Fruit fly (Drosophila melanogaster) whole organism, embryonic: Measurements from ENCODE around the gene Cep290.

Experiments used
- Atf3 ChIP-seq: fragments of 200-800 bp; sonication (Bioruptor generic); optimal IDR thresholded peaks from 3 replicates; lab custom pipeline; 2016; ENCODE audit warnings: missing biosample characterization, missing genetic modification characterization
- CG10209 ChIP-seq: fragments of 200-800 bp; sonication (Bioruptor generic); optimal IDR thresholded peaks from 3 replicates; lab custom pipeline; 2017; ENCODE audit warnings: missing biosample characterization, mild to moderate bottlenecking, missing genetic modification characterization, missing genetic modification reagents
- CG10274 ChIP-seq: fragments of 200-800 bp; sonication (Bioruptor generic); optimal IDR thresholded peaks from 3 replicates; lab custom pipeline; 2017; ENCODE audit warnings: missing biosample characterization, mild to moderate bottlenecking, missing genetic modification characterization
- CG11398 ChIP-seq: fragments of 200-800 bp; sonication (Bioruptor generic); optimal IDR thresholded peaks from 2 replicates; lab custom pipeline; 2016; ENCODE audit warnings: missing biosample characterization, missing genetic modification characterization
- CG11696 ChIP-seq: fragments of 200-800 bp; sonication (Bioruptor generic); IDR thresholded peaks from 2 replicates; pipeline ENCODE4 v1.3.6; 2022; ENCODE audit warnings: missing biosample characterization, missing genetic modification characterization
- CG12155 ChIP-seq: fragments of 200-800 bp; sonication (Bioruptor generic); optimal IDR thresholded peaks from 3 replicates; lab custom pipeline; 2016; ENCODE audit warnings: missing biosample characterization, missing genetic modification characterization
- CG13775 ChIP-seq: fragments of 200-800 bp; sonication (Bioruptor generic); optimal IDR thresholded peaks from 3 replicates; lab custom pipeline; 2017; ENCODE audit warnings: missing biosample characterization, mild to moderate bottlenecking, missing genetic modification characterization
- CG14860 ChIP-seq: fragments of 200-800 bp; sonication (Bioruptor generic); IDR thresholded peaks from 3 replicates; pipeline ENCODE4 v1.3.6; 2022; ENCODE audit warnings: missing biosample characterization, missing genetic modification characterization; ENCODE audit not compliant: partially characterized antibody
- CG15269 ChIP-seq: fragments of 200-800 bp; sonication (Bioruptor generic); optimal IDR thresholded peaks from 2 replicates; lab custom pipeline; 2018; ENCODE audit warnings: missing biosample characterization, mild to moderate bottlenecking, missing genetic modification characterization, moderate library complexity
- CG16779 ChIP-seq: fragments of 200-800 bp; sonication (Bioruptor generic); IDR thresholded peaks from 2 replicates; pipeline ENCODE4 v1.3.6; 2022; ENCODE audit warnings: missing biosample characterization, missing genetic modification characterization
- CG17612 ChIP-seq: fragments of 200-800 bp; sonication (Bioruptor generic); IDR thresholded peaks from 2 replicates; pipeline ENCODE4 v1.3.6; 2022; ENCODE audit warnings: missing biosample characterization, missing genetic modification characterization
- CG18599 ChIP-seq: fragments of 200-800 bp; sonication (Bioruptor generic); optimal IDR thresholded peaks from 3 replicates; lab custom pipeline; 2017; ENCODE audit warnings: missing biosample characterization, missing genetic modification characterization, mild to moderate bottlenecking, moderate library complexity, missing genetic modification reagents
- CG2678 ChIP-seq: fragments of 200-800 bp; sonication (Bioruptor generic); optimal IDR thresholded peaks from 3 replicates; lab custom pipeline; 2019; ENCODE audit warnings: missing biosample characterization, mild to moderate bottlenecking, missing genetic modification characterization, moderate library complexity
- CG2875 ChIP-seq: fragments of 200-800 bp; sonication (Bioruptor generic); optimal IDR thresholded peaks from 2 replicates; lab custom pipeline; 2017; ENCODE audit warnings: missing biosample characterization, mild to moderate bottlenecking, missing genetic modification characterization, missing genetic modification reagents
- CG30020 ChIP-seq: fragments of 200-800 bp; optimal IDR thresholded peaks from 2 replicates; lab custom pipeline; 2019; ENCODE audit warnings: missing biosample characterization, mild to moderate bottlenecking, missing genetic modification characterization, moderate library complexity
- CG30431 ChIP-seq: fragments of 200-800 bp; sonication (Bioruptor generic); optimal IDR thresholded peaks from 2 replicates; lab custom pipeline; 2017; ENCODE audit warnings: missing biosample characterization, missing genetic modification characterization
- CG32767 ChIP-seq: fragments of 200-800 bp; sonication (Bioruptor generic); IDR thresholded peaks from 2 replicates; pipeline ENCODE4 v1.3.6; 2022; ENCODE audit warnings: missing biosample characterization, missing genetic modification characterization
- CG34376 ChIP-seq: fragments of 200-800 bp; sonication (Bioruptor generic); optimal IDR thresholded peaks from 2 replicates; lab custom pipeline; 2018; ENCODE audit warnings: missing biosample characterization, mild to moderate bottlenecking, missing genetic modification characterization
- CG6272 ChIP-seq: fragments of 200-800 bp; sonication (Bioruptor generic); IDR thresholded peaks from 2 replicates; pipeline ENCODE4 v1.3.6; 2022; ENCODE audit warnings: missing biosample characterization, missing genetic modification characterization
- CG7928 ChIP-seq: fragments of 200-800 bp; sonication (Bioruptor generic); optimal IDR thresholded peaks from 2 replicates; lab custom pipeline; 2017; ENCODE audit warnings: missing biosample characterization, mild to moderate bottlenecking, missing genetic modification characterization
- CG7963 ChIP-seq: fragments of 200-800 bp; sonication (Bioruptor generic); IDR thresholded peaks from 3 replicates; pipeline ENCODE4 v1.3.6; 2022; ENCODE audit warnings: missing biosample characterization, missing genetic modification characterization; ENCODE audit not compliant: partially characterized antibody
- CrebB ChIP-seq: fragments of 200-800 bp; sonication (Bioruptor generic); optimal IDR thresholded peaks from 3 replicates; lab custom pipeline; 2018; ENCODE audit warnings: missing biosample characterization, mild to moderate bottlenecking, missing genetic modification characterization
- Dip3 ChIP-seq: fragments of 200-800 bp; sonication (Bioruptor generic); optimal IDR thresholded peaks from 3 replicates; lab custom pipeline; 2016; ENCODE audit warnings: missing biosample characterization, missing genetic modification characterization
- Drgx ChIP-seq: fragments of 200-800 bp; sonication (Bioruptor generic); IDR thresholded peaks from 2 replicates; pipeline ENCODE4 v1.3.6; 2022; ENCODE audit warnings: missing biosample characterization, missing genetic modification characterization
- Fer2 ChIP-seq: fragments of 200-800 bp; sonication (Bioruptor generic); optimal IDR thresholded peaks from 2 replicates; lab custom pipeline; 2018; ENCODE audit warnings: missing biosample characterization, mild to moderate bottlenecking, missing genetic modification characterization, moderate library complexity
- HmgZ ChIP-seq: fragments of 200-800 bp; sonication (Bioruptor generic); optimal IDR thresholded peaks from 2 replicates; lab custom pipeline; 2018; ENCODE audit warnings: missing biosample characterization, mild to moderate bottlenecking, missing genetic modification characterization
- MBD-R2 ChIP-seq: fragments of 200-800 bp; sonication (Bioruptor generic); IDR thresholded peaks from 2 replicates; pipeline ENCODE4 v1.3.6; 2022; ENCODE audit warnings: missing biosample characterization, missing genetic modification characterization
- Mad ChIP-seq: fragments of 200-800 bp; sonication (Bioruptor generic); optimal IDR thresholded peaks from 2 replicates; lab custom pipeline; 2016; ENCODE audit warnings: missing biosample characterization, missing genetic modification characterization
- Max ChIP-seq: fragments of 200-800 bp; sonication (Bioruptor generic); optimal IDR thresholded peaks from 2 replicates; lab custom pipeline; 2016; ENCODE audit warnings: missing biosample characterization, mild to moderate bottlenecking, missing genetic modification characterization
- Meics ChIP-seq: fragments of 200-800 bp; sonication (Bioruptor generic); optimal IDR thresholded peaks from 2 replicates; lab custom pipeline; 2017; ENCODE audit warnings: missing biosample characterization, mild to moderate bottlenecking, missing genetic modification characterization
- Sox100B ChIP-seq: fragments of 200-800 bp; sonication (Bioruptor generic); optimal IDR thresholded peaks from 3 replicates; lab custom pipeline; 2018; ENCODE audit warnings: missing biosample characterization, mild to moderate bottlenecking, missing genetic modification characterization
- Xrp1 ChIP-seq: fragments of 200-800 bp; sonication (Bioruptor generic); IDR thresholded peaks from 2 replicates; pipeline ENCODE4 v1.3.6; 2022; ENCODE audit warnings: missing biosample characterization, missing genetic modification characterization
- bab2 ChIP-seq: fragments of 200-800 bp; sonication (Bioruptor generic); optimal IDR thresholded peaks from 2 replicates; lab custom pipeline; 2016; ENCODE audit warnings: missing biosample characterization, missing genetic modification characterization
- br ChIP-seq: fragments of >200 bp; optimal IDR thresholded peaks from 2 replicates; lab custom pipeline; 2017
- cad ChIP-seq: fragments of >200 bp; optimal IDR thresholded peaks from 2 replicates; lab custom pipeline; 2017; ENCODE audit warnings: missing biosample characterization, missing genetic modification characterization
- dysf ChIP-seq: fragments of 200-800 bp; sonication (Bioruptor generic); IDR thresholded peaks from 3 replicates; pipeline ENCODE4 v1.3.6; 2022; ENCODE audit warnings: missing biosample characterization, missing genetic modification characterization
- eyg ChIP-seq: fragments of 200-800 bp; sonication (Bioruptor generic); optimal IDR thresholded peaks from 3 replicates; lab custom pipeline; 2016; ENCODE audit warnings: missing biosample characterization, missing genetic modification characterization
- fd96Cb ChIP-seq: fragments of 200-800 bp; sonication (Bioruptor generic); optimal IDR thresholded peaks from 2 replicates; lab custom pipeline; 2018; ENCODE audit warnings: missing biosample characterization, mild to moderate bottlenecking, missing genetic modification characterization, moderate library complexity
- insv ChIP-seq, 2 experiments: fragments of 200-800 bp; sonication (Bioruptor generic); optimal IDR thresholded peaks; 3 replicates each; lab custom pipeline; 2016 to 2018; ENCODE audit warnings: missing biosample characterization in 2 of 2, missing genetic modification characterization in 2 of 2
- peb ChIP-seq: fragments of 200-800 bp; sonication (Bioruptor generic); IDR thresholded peaks from 2 replicates; pipeline ENCODE4 v1.3.6; 2022; ENCODE audit warnings: missing biosample characterization, missing genetic modification characterization
- psq ChIP-seq: fragments of 200-800 bp; sonication (Bioruptor generic); optimal IDR thresholded peaks from 2 replicates; lab custom pipeline; 2017; ENCODE audit warnings: missing biosample characterization, missing genetic modification characterization
- pzg ChIP-seq: fragments of 200-800 bp; sonication (Bioruptor generic); optimal IDR thresholded peaks from 3 replicates; lab custom pipeline; 2018; ENCODE audit warnings: missing biosample characterization, mild to moderate bottlenecking, missing genetic modification characterization, moderate library complexity
- schlank ChIP-seq: fragments of 200-800 bp; sonication (Bioruptor generic); optimal IDR thresholded peaks from 2 replicates; lab custom pipeline; 2018; ENCODE audit warnings: missing biosample characterization, mild to moderate bottlenecking, missing genetic modification characterization
- slou ChIP-seq: fragments of 200-800 bp; sonication (Bioruptor generic); optimal IDR thresholded peaks from 3 replicates; lab custom pipeline; 2016; ENCODE audit warnings: missing biosample characterization, missing genetic modification characterization
- sob ChIP-seq: fragments of 200-800 bp; sonication (Bioruptor generic); IDR thresholded peaks from 2 replicates; pipeline ENCODE4 v1.3.6; 2022; ENCODE audit warnings: missing biosample characterization, missing genetic modification characterization
- stwl ChIP-seq: fragments of 200-800 bp; sonication (Bioruptor generic); optimal IDR thresholded peaks from 3 replicates; lab custom pipeline; 2018; ENCODE audit warnings: missing biosample characterization, mild to moderate bottlenecking, missing genetic modification characterization, moderate library complexity
- tll ChIP-seq, 2 experiments: fragments of 200-800 bp in 1 of 2; fragments of >200 bp in 1 of 2; sonication (Bioruptor generic) in 1 of 2; optimal IDR thresholded peaks; 2 replicates each; lab custom pipeline; 2017 to 2019; ENCODE audit warnings: missing biosample characterization in 2 of 2, missing genetic modification characterization in 2 of 2, mild to moderate bottlenecking in 1 of 2, moderate library complexity in 1 of 2
- trh ChIP-seq: fragments of 200-800 bp; sonication (Bioruptor generic); optimal IDR thresholded peaks from 2 replicates; lab custom pipeline; 2016; ENCODE audit warnings: missing biosample characterization, missing genetic modification characterization
- zfh2 ChIP-seq: fragments of 200-800 bp; sonication (Bioruptor generic); optimal IDR thresholded peaks from 2 replicates; lab custom pipeline; 2016; ENCODE audit warnings: missing biosample characterization, missing genetic modification characterization

Gene Cep290

DNA sequence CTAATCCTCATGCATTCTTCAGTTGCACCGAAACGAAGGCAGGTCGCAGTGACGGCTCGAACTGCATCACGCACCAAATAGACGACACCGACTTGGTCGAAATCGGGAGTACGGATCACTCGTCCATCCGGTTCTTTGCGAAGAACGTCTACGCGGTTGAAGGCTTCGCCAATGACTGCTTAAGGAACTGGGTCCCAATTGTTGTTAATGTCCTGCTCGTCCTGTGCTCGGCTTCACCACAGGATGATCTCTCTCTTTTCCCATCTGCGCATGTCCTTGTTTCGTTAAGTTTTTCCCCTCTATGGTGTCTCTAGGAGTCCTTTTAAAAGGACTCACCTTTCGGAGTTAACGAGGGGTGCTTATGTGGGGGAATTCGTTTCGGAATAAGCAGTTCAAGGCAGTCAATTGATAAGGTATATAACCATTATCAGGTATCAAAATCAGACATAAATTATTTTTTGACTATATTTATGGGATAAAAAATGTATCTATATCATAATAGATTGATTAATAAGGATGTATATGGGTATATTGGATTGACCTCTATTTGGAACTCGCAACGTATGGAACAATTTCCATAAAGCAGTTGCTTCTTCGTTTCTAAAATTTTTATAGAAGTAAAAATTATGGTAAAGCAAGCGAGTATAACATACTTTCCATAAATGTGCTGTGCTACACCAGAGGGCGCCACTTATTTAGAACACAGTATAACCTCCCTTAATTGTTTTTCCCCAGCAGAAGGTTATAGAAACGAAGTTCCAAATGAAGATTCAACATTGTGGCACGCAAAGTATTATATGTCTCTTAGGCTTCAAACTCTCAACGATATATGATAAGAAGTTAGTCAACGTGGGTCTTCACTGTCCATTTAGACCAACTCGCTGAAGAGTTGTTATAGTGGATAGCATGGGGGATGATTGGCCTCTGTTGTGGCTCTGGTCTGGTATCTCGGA, 13.6 kb downstream of the Cep290 start, which contains the start of gene dpr20 (continued):
- TF ChIP-seq CG17612 (peak; percentile 66; the same call in 1 of the 2 replicates), fd96Cb (tag; lab: Kevin White, UChicago) (peak; percentile 65), CG2875 (GFP tag; lab: Kevin White, UChicago) (peak; percentile 14), CrebB (tag; lab: Kevin White, UChicago) (peak; percentile 52), peb (GFP tag; lab: Robert Waterston, UW) (peak; percentile 80), CG30020 (tag; lab: Kevin White, UChicago) (no peak), br (lab: Kevin White, UChicago) (no peak), stwl (no peak), bab2 (GFP tag; lab: Kevin White, UChicago) (peak; percentile 72), Dip3 (GFP tag; lab: Kevin White, UChicago) (peak; percentile 72), CG2678 (peak; percentile 82), Mad (GFP tag; lab: Kevin White, UChicago) (no peak), CG32767 (GFP tag; lab: Robert Waterston, UW) (peak; percentile 79), CG11398 (GFP tag; lab: Kevin White, UChicago) (peak; percentile 8), CG13775 (peak; percentile 35), Sox100B (GFP tag; lab: Kevin White, UChicago) (no peak), HmgZ (peak; percentile 65), tll (GFP tag; optimal IDR thresholded peaks at IDR 0.05; lab: Kevin White, UChicago) (no peak), eyg (GFP tag; lab: Kevin White, UChicago) (peak; percentile 62), dysf (peak; percentile 91), schlank (tag; lab: Kevin White, UChicago) (peak; percentile 76), psq (no peak), Atf3 (GFP tag; lab: Kevin White, UChicago) (peak; percentile 49), CG30431 (peak; percentile 56), Meics (GFP tag; lab: Kevin White, UChicago) (peak; percentile 85), CG6272 (peak; percentile 84), trh (GFP tag; lab: Kevin White, UChicago) (no peak), zfh2 (GFP tag; lab: Kevin White, UChicago) (peak; percentile 71), CG16779 (GFP tag; lab: Robert Waterston, UW) (peak; percentile 84), CG14860 (no peak), Max (peak; percentile 33), cad (GFP tag; lab: Kevin White, UChicago) (no peak), CG7963 (GFP tag; lab: Robert Waterston, UW) (no peak), CG7928 (GFP tag; lab: Kevin White, UChicago) (peak; percentile 48), MBD-R2 (GFP tag; lab: Robert Waterston, UW) (peak; percentile 77), Drgx (GFP tag; lab: Robert Waterston, UW) (peak; percentile 92), CG15269 (tag; lab: Kevin White, UChicago) (peak; percentile 83), CG11696 (GFP tag; lab: Robert Waterston, UW) (peak; percentile 74), insv (GFP tag; optimal IDR thresholded peaks at IDR 0.05; lab: Kevin White, UChicago) (peak in 1 of 2 experiments; percentile 61), Fer2 (tag; lab: Kevin White, UChicago) (peak; percentile 63), Xrp1 (GFP tag; lab: Robert Waterston, UW) (peak; percentile 87), sob (GFP tag; lab: Robert Waterston, UW) (peak; percentile 91), CG18599 (peak; percentile 94), CG10209 (peak; percentile 73), CG34376 (GFP tag; lab: Kevin White, UChicago) (peak; percentile 56), pzg (peak; percentile 16), slou (GFP tag; lab: Kevin White, UChicago) (peak; percentile 45), CG10274 (GFP tag; lab: Kevin White, UChicago) (peak; percentile 41), CG12155 (GFP tag; lab: Kevin White, UChicago) (peak; percentile 73)
